In genomic region chrIII:10624564-10624963, ce11 we compare ENCODE assay signal across 3 worm cellular contexts.
TF ChIP-seq lines count a peak whose summit lies in the region.

No protein-coding gene starts in this region.

TF ChIP-seq in whole organism, L1 larva, 84 proteins besides CTCF, POLR2A, EP300 and RAD21 (continued from another document):
- TF ChIP-seq nhr-77 (tag; optimal IDR thresholded peaks at IDR 0.05; lab: Kevin White, UChicago) (no peak), egl-13 (tag; optimal IDR thresholded peaks at IDR 0.05; lab: Kevin White, UChicago) (no peak), dsc-1 (tag; optimal IDR thresholded peaks at IDR 0.05; lab: Kevin White, UChicago) (peak; percentile 15), pax-3 (tag; optimal IDR thresholded peaks at IDR 0.05; lab: Kevin White, UChicago) (no peak), nhr-19 (GFP tag; conservative IDR thresholded peaks at IDR 0.05; lab: Robert Waterston, UW) (peak; percentile 53), blmp-1 (tag; optimal IDR thresholded peaks at IDR 0.05; lab: Kevin White, UChicago) (no peak), nhr-20 (tag; optimal IDR thresholded peaks at IDR 0.05; lab: Kevin White, UChicago) (peak; percentile 2), C04F5.9 (tag; optimal IDR thresholded peaks at IDR 0.05; lab: Kevin White, UChicago) (no peak), pqm-1 (tag; optimal IDR thresholded peaks at IDR 0.05; lab: Kevin White, UChicago) (no peak), unc-130 (tag; optimal IDR thresholded peaks at IDR 0.05; lab: Kevin White, UChicago) (peak; percentile 23), nhr-90 (tag; optimal IDR thresholded peaks at IDR 0.05; lab: Kevin White, UChicago; ENCODE audit: poor library complexity) (peak; percentile 49), unc-30 (tag; optimal IDR thresholded peaks at IDR 0.05; lab: Kevin White, UChicago) (no peak), nhr-28 (tag; optimal IDR thresholded peaks at IDR 0.05; lab: Kevin White, UChicago) (no peak), lin-14 (GFP tag; optimal IDR thresholded peaks at IDR 0.05; lab: Kevin White, UChicago) (no peak), ztf-11 (tag; optimal IDR thresholded peaks at IDR 0.05; lab: Kevin White, UChicago) (no peak), ces-1 (GFP tag; optimal IDR thresholded peaks at IDR 0.05; lab: Kevin White, UChicago) (no peak), fkh-10 (GFP tag; optimal IDR thresholded peaks at IDR 0.05; lab: Kevin White, UChicago) (no peak), rnt-1 (tag; optimal IDR thresholded peaks at IDR 0.05; lab: Kevin White, UChicago) (peak; percentile 51), lir-3 (tag; optimal IDR thresholded peaks at IDR 0.05; lab: Kevin White, UChicago; ENCODE audit: poor library complexity) (peak; percentile 21), zag-1 (tag; optimal IDR thresholded peaks at IDR 0.05; lab: Kevin White, UChicago) (no peak), nhr-71 (tag; optimal IDR thresholded peaks at IDR 0.05; lab: Kevin White, UChicago) (peak; percentile 48), ceh-8 (GFP tag; optimal IDR thresholded peaks at IDR 0.05; lab: Kevin White, UChicago) (no peak), pag-3 (tag; optimal IDR thresholded peaks at IDR 0.05; lab: Kevin White, UChicago; ENCODE audit: borderline replicate concordance, insufficient read depth) (no peak), unc-86 (tag; optimal IDR thresholded peaks at IDR 0.05; lab: Kevin White, UChicago) (no peak), nhr-12 (tag; optimal IDR thresholded peaks at IDR 0.05; lab: Kevin White, UChicago) (no peak), C16A3.4 (tag; optimal IDR thresholded peaks at IDR 0.05; lab: Kevin White, UChicago) (peak; percentile 45), efl-1 (optimal IDR thresholded peaks at IDR 0.05; lab: Kevin White, UChicago) (peak; percentile 1 to 39), efl-1 (GFP tag; optimal IDR thresholded peaks at IDR 0.05 in 1 of 2; lab: Kevin White, UChicago) (peak; percentile 32 to 95), dpl-1 (GFP tag; optimal IDR thresholded peaks at IDR 0.05; lab: Kevin White, UChicago) (peak; percentile 26 to 42 (median 35)), sptf-1 (tag; optimal IDR thresholded peaks at IDR 0.05; lab: Kevin White, UChicago) (no peak), ceh-88 (GFP tag; IDR thresholded peaks at IDR 0.05; lab: Robert Waterston, UW) (no peak), ceh-90 (tag; optimal IDR thresholded peaks at IDR 0.05; lab: Kevin White, UChicago) (no peak), lin-35 (GFP tag; optimal IDR thresholded peaks at IDR 0.05; lab: Kevin White, UChicago) (peak; percentile 20 to 72), Y116A8C.19 (tag; optimal IDR thresholded peaks at IDR 0.05; lab: Kevin White, UChicago; ENCODE audit: borderline replicate concordance) (no peak), hpl-2 (GFP tag; optimal IDR thresholded peaks at IDR 0.05; lab: Kevin White, UChicago) (no peak), fkh-8 (tag; optimal IDR thresholded peaks at IDR 0.05; lab: Kevin White, UChicago) (no peak), sox-4 (tag; optimal IDR thresholded peaks at IDR 0.05; lab: Kevin White, UChicago) (no peak), tbx-2 (tag; optimal IDR thresholded peaks at IDR 0.05; lab: Kevin White, UChicago) (peak; percentile 6), lin-39 (tag; optimal IDR thresholded peaks at IDR 0.05; lab: Kevin White, UChicago) (no peak), snu-23 (GFP tag; optimal IDR thresholded peaks at IDR 0.05; lab: Kevin White, UChicago) (peak; percentile 65), efl-3 (GFP tag; optimal IDR thresholded peaks at IDR 0.05; lab: Kevin White, UChicago) (no peak), aly-2 (tag; optimal IDR thresholded peaks at IDR 0.05; lab: Kevin White, UChicago) (no peak)
TF ChIP-seq in whole organism, L1 larva: peak in this region for 23.

TF ChIP-seq in whole organism, L3 larva, 47 proteins besides CTCF, POLR2A, EP300 and RAD21 (continued from another document):
- TF ChIP-seq lsy-12 (tag; optimal IDR thresholded peaks at IDR 0.05; lab: Kevin White, UChicago) (peak; percentile 59), eor-1 (tag; optimal IDR thresholded peaks at IDR 0.05; lab: Kevin White, UChicago) (no peak), nhr-77 (tag; optimal IDR thresholded peaks at IDR 0.05; lab: Kevin White, UChicago) (no peak), pqm-1 (tag; optimal IDR thresholded peaks at IDR 0.05; lab: Kevin White, UChicago) (no peak), nhr-76 (tag; optimal IDR thresholded peaks at IDR 0.05; lab: Kevin White, UChicago) (no peak), pha-4 (tag; optimal IDR thresholded peaks at IDR 0.05; lab: Kevin White, UChicago) (peak; percentile 61), elt-3 (tag; optimal IDR thresholded peaks at IDR 0.05; lab: Kevin White, UChicago) (no peak), nfya-1 (tag; optimal IDR thresholded peaks at IDR 0.05; lab: Kevin White, UChicago; ENCODE audit: insufficient read depth) (peak; percentile 53), ama-1 (optimal IDR thresholded peaks at IDR 0.05; lab: Kevin White, UChicago) (no peak), unc-62 (GFP tag; optimal IDR thresholded peaks at IDR 0.05; lab: Kevin White, UChicago) (no peak), nhr-11 (tag; optimal IDR thresholded peaks at IDR 0.05; lab: Kevin White, UChicago) (no peak), tbx-2 (tag; optimal IDR thresholded peaks at IDR 0.05; lab: Kevin White, UChicago) (no peak), ztf-4 (tag; optimal IDR thresholded peaks at IDR 0.05; lab: Kevin White, UChicago) (no peak), mdl-1 (tag; optimal IDR thresholded peaks at IDR 0.05; lab: Kevin White, UChicago) (no peak), nhr-25 (tag; optimal IDR thresholded peaks at IDR 0.05; lab: Kevin White, UChicago) (peak; percentile 19), mml-1 (tag; optimal IDR thresholded peaks at IDR 0.05; lab: Kevin White, UChicago) (no peak)
TF ChIP-seq in whole organism, L3 larva: peak in this region for 9.

TF ChIP-seq in whole organism, young adult, 124 proteins besides CTCF, POLR2A, EP300 and RAD21 (continued from another document and continues in another):
- TF ChIP-seq madf-8 (GFP tag; conservative IDR thresholded peaks at IDR 0.05; lab: Robert Waterston, UW) (no peak; the same call in 1 of the 2 replicates), let-526 (GFP tag; IDR thresholded peaks at IDR 0.05; lab: Robert Waterston, UW) (peak; percentile 66; the same call in 1 of the 2 replicates), dpff-1 (tag; optimal IDR thresholded peaks at IDR 0.05; lab: Kevin White, UChicago) (no peak), F33H1.4 (GFP tag; IDR thresholded peaks at IDR 0.05; lab: Robert Waterston, UW) (peak; percentile 31), rec-8 (tag; optimal IDR thresholded peaks at IDR 0.05; lab: Kevin White, UChicago) (peak; percentile 59 to 73), akir-1 (GFP tag; optimal IDR thresholded peaks at IDR 0.05; lab: Kevin White, UChicago) (no peak), ceh-91 (GFP tag; IDR thresholded peaks at IDR 0.05; lab: Robert Waterston, UW) (peak; percentile 32; the same call in 1 of the 2 replicates), nfya-2 (GFP tag; IDR thresholded peaks at IDR 0.05; lab: Robert Waterston, UW) (0 out of 2 replicates have a peak, but pooled peaks have one; percentile 8), egl-44 (GFP tag; IDR thresholded peaks at IDR 0.05; lab: Robert Waterston, UW) (peak; percentile 89), athp-1 (tag; optimal IDR thresholded peaks at IDR 0.05; lab: Kevin White, UChicago) (peak; percentile 70), him-1 (tag; optimal IDR thresholded peaks at IDR 0.05; lab: Kevin White, UChicago) (peak; percentile 42), aptf-3 (GFP tag; IDR thresholded peaks at IDR 0.05; lab: Robert Waterston, UW) (0 out of 2 replicates have a peak, but pooled peaks have one; percentile 68), B0261.1 (tag; optimal IDR thresholded peaks at IDR 0.05; lab: Kevin White, UChicago) (peak; percentile 86), F57C9.4 (tag; optimal IDR thresholded peaks at IDR 0.05; lab: Kevin White, UChicago) (no peak), dpl-1 (GFP tag; optimal IDR thresholded peaks at IDR 0.05; lab: Kevin White, UChicago) (no peak), pbrm-1 (GFP tag; IDR thresholded peaks at IDR 0.05; lab: Robert Waterston, UW) (no peak), mcd-1 (GFP tag; IDR thresholded peaks at IDR 0.05; lab: Robert Waterston, UW) (peak; percentile 60), F39B2.1 (GFP tag; IDR thresholded peaks at IDR 0.05; lab: Robert Waterston, UW) (no peak), D2030.7 (GFP tag; IDR thresholded peaks at IDR 0.05; lab: Robert Waterston, UW) (peak; percentile 50), K11D2.4 (GFP tag; IDR thresholded peaks at IDR 0.05; lab: Robert Waterston, UW) (0 out of 2 replicates have a peak, but pooled peaks have one; percentile 36), nhr-27 (tag; optimal IDR thresholded peaks at IDR 0.05; lab: Kevin White, UChicago) (peak; percentile 23), repo-1 (tag; optimal IDR thresholded peaks at IDR 0.05; lab: Kevin White, UChicago) (peak; percentile 18), zim-3 (tag; optimal IDR thresholded peaks at IDR 0.05; lab: Kevin White, UChicago) (peak; percentile 70), ekl-4 (GFP tag; IDR thresholded peaks at IDR 0.05; lab: Robert Waterston, UW) (peak; percentile 81), tbp1 (GFP tag; optimal IDR thresholded peaks at IDR 0.05; lab: Kevin White, UChicago) (peak; percentile 99), rcor-1 (GFP tag; IDR thresholded peaks at IDR 0.05; lab: Robert Waterston, UW) (peak; percentile 51; the same call in 1 of the 2 replicates), ama-1 (optimal IDR thresholded peaks at IDR 0.05; lab: Kevin White, UChicago) (no peak), ama-1 (GFP tag; optimal IDR thresholded peaks at IDR 0.05; lab: Kevin White, UChicago) (peak; percentile 68 to 78), Y67H2A.10 (GFP tag; conservative IDR thresholded peaks at IDR 0.05; lab: Robert Waterston, UW) (no peak), lag-1 (GFP tag; IDR thresholded peaks at IDR 0.05; lab: Robert Waterston, UW) (no peak), F37B4.10 (GFP tag; IDR thresholded peaks at IDR 0.05; lab: Robert Waterston, UW) (0 out of 2 replicates have a peak, but pooled peaks have one; percentile 80), snpc-1.3 (tag; optimal IDR thresholded peaks at IDR 0.05; lab: Kevin White, UChicago; ENCODE audit: insufficient read depth) (peak; percentile 80), ceh-58 (GFP tag; IDR thresholded peaks at IDR 0.05; lab: Robert Waterston, UW) (peak; percentile 80; the same call in 1 of the 2 replicates), K12H6.12 (tag; optimal IDR thresholded peaks at IDR 0.05; lab: Kevin White, UChicago) (peak; percentile 36), lin-26 (GFP tag; IDR thresholded peaks at IDR 0.05; lab: Robert Waterston, UW) (peak; percentile 97), T07F8.4 (tag; optimal IDR thresholded peaks at IDR 0.05; lab: Kevin White, UChicago) (peak; percentile 70), hmg-20 (GFP tag; IDR thresholded peaks at IDR 0.05; lab: Robert Waterston, UW) (peak; percentile 31; the same call in 1 of the 2 replicates), ets-4 (GFP tag; optimal IDR thresholded peaks at IDR 0.05; lab: Kevin White, UChicago) (no peak), F23B12.7 (tag; optimal IDR thresholded peaks at IDR 0.05; lab: Kevin White, UChicago; ENCODE audit: insufficient read depth) (peak; percentile 6), fkh-3 (tag; optimal IDR thresholded peaks at IDR 0.05; lab: Kevin White, UChicago) (no peak), F57A8.1 (GFP tag; optimal IDR thresholded peaks at IDR 0.05; lab: Kevin White, UChicago) (peak; percentile 79), ztf-3 (GFP tag; optimal IDR thresholded peaks at IDR 0.05; lab: Kevin White, UChicago) (no peak), snpc-4 (GFP tag; optimal IDR thresholded peaks at IDR 0.05; lab: Kevin White, UChicago) (peak; percentile 32), snpc-4 (tag; optimal IDR thresholded peaks at IDR 0.05; lab: Kevin White, UChicago) (peak in 3 of 4 experiments; percentile 16 to 37 (median 28)), Y53G8AR.9 (GFP tag; conservative IDR thresholded peaks at IDR 0.05; lab: Robert Waterston, UW) (0 out of 2 replicates have a peak, but pooled peaks have one; percentile 50), B0336.3 (GFP tag; IDR thresholded peaks at IDR 0.05; lab: Robert Waterston, UW) (peak; percentile 31; the same call in 1 of the 2 replicates), F22D6.2 (tag; optimal IDR thresholded peaks at IDR 0.05; lab: Kevin White, UChicago) (no peak), F52B5.7 (tag; optimal IDR thresholded peaks at IDR 0.05; lab: Kevin White, UChicago) (peak; percentile 45), F10E7.11 (tag; optimal IDR thresholded peaks at IDR 0.05; lab: Kevin White, UChicago) (peak; percentile 51), efl-1 (GFP tag; optimal IDR thresholded peaks at IDR 0.05; lab: Kevin White, UChicago) (peak; percentile 5), madf-3 (GFP tag; IDR thresholded peaks at IDR 0.05; lab: Robert Waterston, UW) (peak; percentile 83), egl-18 (GFP tag; IDR thresholded peaks at IDR 0.05; lab: Robert Waterston, UW) (no peak), lin-35 (GFP tag; optimal IDR thresholded peaks at IDR 0.05; lab: Kevin White, UChicago) (peak in 1 of 3 experiments; percentile 41), aptf-2 (GFP tag; conservative IDR thresholded peaks at IDR 0.05; lab: Robert Waterston, UW) (no peak), ztf-25 (GFP tag; IDR thresholded peaks at IDR 0.05; lab: Robert Waterston, UW) (peak; percentile 65), hsf-1 (GFP tag; IDR thresholded peaks at IDR 0.05; lab: Robert Waterston, UW) (peak; percentile 53; the same call in 1 of the 2 replicates), lir-1 (GFP tag; conservative IDR thresholded peaks at IDR 0.05; lab: Robert Waterston, UW) (peak; percentile 68), B0035.1 (tag; optimal IDR thresholded peaks at IDR 0.05; lab: Kevin White, UChicago) (peak; percentile 19), mxl-1 (tag; optimal IDR thresholded peaks at IDR 0.05; lab: Kevin White, UChicago) (peak; percentile 52), ztf-28 (GFP tag; IDR thresholded peaks at IDR 0.05; lab: Robert Waterston, UW) (0 out of 2 replicates have a peak, but pooled peaks have one; percentile 39), nhr-179 (tag; optimal IDR thresholded peaks at IDR 0.05; lab: Kevin White, UChicago) (no peak), F49E8.2 (tag; optimal IDR thresholded peaks at IDR 0.05; lab: Kevin White, UChicago; ENCODE audit: insufficient read depth) (peak; percentile 73), unc-62 (GFP tag; optimal IDR thresholded peaks at IDR 0.05; lab: Kevin White, UChicago) (no peak), madf-6 (GFP tag; IDR thresholded peaks at IDR 0.05; lab: Robert Waterston, UW) (peak; percentile 77), ztf-26 (tag; optimal IDR thresholded peaks at IDR 0.05; lab: Kevin White, UChicago) (peak; percentile 53), madf-10 (tag; optimal IDR thresholded peaks at IDR 0.05; lab: Kevin White, UChicago) (peak; percentile 39), lin-40 (tag; optimal IDR thresholded peaks at IDR 0.05; lab: Kevin White, UChicago) (peak; percentile 45), let-607 (tag; optimal IDR thresholded peaks at IDR 0.05; lab: Kevin White, UChicago) (no peak), nhr-80 (tag; optimal IDR thresholded peaks at IDR 0.05; lab: Kevin White, UChicago) (peak; percentile 15), C06A6.2 (GFP tag; conservative IDR thresholded peaks at IDR 0.05; lab: Robert Waterston, UW) (no peak), nhr-90 (tag; optimal IDR thresholded peaks at IDR 0.05; lab: Kevin White, UChicago) (peak; percentile 75), snpc-1.1 (tag; optimal IDR thresholded peaks at IDR 0.05; lab: Kevin White, UChicago; ENCODE audit: insufficient read depth) (peak; percentile 50), tlf-1 (GFP tag; optimal IDR thresholded peaks at IDR 0.05; lab: Kevin White, UChicago) (peak; percentile 15), hmg-1.2 (GFP tag; IDR thresholded peaks at IDR 0.05; lab: Robert Waterston, UW) (peak; percentile 67), lsl-1 (GFP tag; optimal IDR thresholded peaks at IDR 0.05; lab: Kevin White, UChicago) (peak; percentile 57), ztf-18 (tag; optimal IDR thresholded peaks at IDR 0.05; lab: Kevin White, UChicago) (peak; percentile 76), B0019.2 (GFP tag; conservative IDR thresholded peaks at IDR 0.05; lab: Robert Waterston, UW) (0 out of 2 replicates have a peak, but pooled peaks have one; percentile 22), lin-54 (GFP tag; optimal IDR thresholded peaks at IDR 0.05; lab: Kevin White, UChicago) (peak; percentile 45)
